Worm (Caenorhabditis elegans): ENCODE data around the gene C39B10.1.

C39B10.1 gene

ce11 chrX:10428109-10428508 lies 35.3 kb downstream of the C39B10.1 start:
- TF ChIP-seq egl-27 (tag; optimal IDR thresholded peaks at IDR 0.05): no peak
- TF ChIP-seq unc-55 (GFP tag; optimal IDR thresholded peaks at IDR 0.05): peak; percentile 9

ce11 chrX:10424744-10425143 lies 38.7 kb downstream of the C39B10.1 start:
- TF ChIP-seq ztf-4 (tag; optimal IDR thresholded peaks at IDR 0.05) (no peak), R02D3.7 (tag; optimal IDR thresholded peaks at IDR 0.05) (no peak), mbf-1 (tag; optimal IDR thresholded peaks at IDR 0.05) (no peak), ceh-82 (tag; optimal IDR thresholded peaks at IDR 0.05) (no peak), egl-27 (tag; optimal IDR thresholded peaks at IDR 0.05) (no peak), ama-1 (optimal IDR thresholded peaks at IDR 0.05) (no peak)

ce11 chrX:10422714-10423113 lies 40.7 kb downstream of the C39B10.1 start:
- TF ChIP-seq ceh-16 (tag; optimal IDR thresholded peaks at IDR 0.05) (no peak), nhr-11 (tag; optimal IDR thresholded peaks at IDR 0.05) (no peak), ZK546.5 (tag; optimal IDR thresholded peaks at IDR 0.05) (no peak), sma-3 (GFP tag; optimal IDR thresholded peaks at IDR 0.05) (no peak), Y55F3AM.14 (GFP tag; optimal IDR thresholded peaks at IDR 0.05) (no peak), ceh-82 (tag; optimal IDR thresholded peaks at IDR 0.05) (no peak), aly-2 (tag; optimal IDR thresholded peaks at IDR 0.05) (no peak), unc-55 (GFP tag; optimal IDR thresholded peaks at IDR 0.05) (no peak)

ce11 chrX:10419743-10420142 lies 43.7 kb downstream of the C39B10.1 start, which contains the start of gene cdk-11.2:
cdk-11.2 (minus strand) TSS chrX:10419765.
- TF ChIP-seq ztf-1 (GFP tag; conservative IDR thresholded peaks at IDR 0.05): no peak
- TF ChIP-seq ZK546.5 (tag; optimal IDR thresholded peaks at IDR 0.05): no peak
- TF ChIP-seq nhr-237 (tag; optimal IDR thresholded peaks at IDR 0.05): no peak
- no peak for TF ChIP-seq ama-1 (optimal IDR thresholded peaks at IDR 0.05)
- peak; percentile 44 for TF ChIP-seq nhr-21 (tag; optimal IDR thresholded peaks at IDR 0.05)
- no peak for TF ChIP-seq egl-27 (tag; optimal IDR thresholded peaks at IDR 0.05)
- peak; percentile 64 for TF ChIP-seq crh-2 (tag; optimal IDR thresholded peaks at IDR 0.05)
- TF ChIP-seq elt-1 (tag; optimal IDR thresholded peaks at IDR 0.05): no peak
- peak; percentile 8 for TF ChIP-seq blmp-1 (tag; optimal IDR thresholded peaks at IDR 0.05; ENCODE audit: insufficient read depth)
- TF ChIP-seq ztf-4 (tag; optimal IDR thresholded peaks at IDR 0.05): no peak
- TF ChIP-seq nhr-12 (tag; optimal IDR thresholded peaks at IDR 0.05): no peak
- TF ChIP-seq mdl-1 (tag; optimal IDR thresholded peaks at IDR 0.05): no peak
- TF ChIP-seq sma-3 (GFP tag; optimal IDR thresholded peaks at IDR 0.05): peak; percentile 60
- peak; percentile 49 for TF ChIP-seq sem-4 (tag; optimal IDR thresholded peaks at IDR 0.05)
- TF ChIP-seq lin-11 (tag; optimal IDR thresholded peaks at IDR 0.05): peak; percentile 44
- TF ChIP-seq ztf-11 (tag; optimal IDR thresholded peaks at IDR 0.05): no peak
- TF ChIP-seq nhr-25 (tag; optimal IDR thresholded peaks at IDR 0.05): no peak
- TF ChIP-seq nhr-11 (tag; optimal IDR thresholded peaks at IDR 0.05): no peak
- TF ChIP-seq C34F6.9 (tag; optimal IDR thresholded peaks at IDR 0.05): peak; percentile 82
- TF ChIP-seq aly-2 (tag; optimal IDR thresholded peaks at IDR 0.05): no peak
- no peak for TF ChIP-seq nhr-10 (tag; optimal IDR thresholded peaks at IDR 0.05)
- TF ChIP-seq unc-62 (GFP tag; optimal IDR thresholded peaks at IDR 0.05): no peak
- TF ChIP-seq lin-39 (tag; optimal IDR thresholded peaks at IDR 0.05): no peak
- TF ChIP-seq mbf-1 (tag; optimal IDR thresholded peaks at IDR 0.05): no peak
- TF ChIP-seq nhr-6 (tag; optimal IDR thresholded peaks at IDR 0.05): no peak
- peak; percentile 16 for TF ChIP-seq lin-13 (GFP tag; optimal IDR thresholded peaks at IDR 0.05)
- no peak for TF ChIP-seq elt-3 (tag; optimal IDR thresholded peaks at IDR 0.05)
- TF ChIP-seq unc-55 (GFP tag; optimal IDR thresholded peaks at IDR 0.05): peak; percentile 90
- no peak for TF ChIP-seq R02D3.7 (tag; optimal IDR thresholded peaks at IDR 0.05)
- TF ChIP-seq nhr-77 (tag; optimal IDR thresholded peaks at IDR 0.05): no peak
- peak; percentile 1 for TF ChIP-seq snpc-4 (tag; optimal IDR thresholded peaks at IDR 0.05)
- peak; percentile 34 to 67 for TF ChIP-seq lsy-2 (tag; optimal IDR thresholded peaks at IDR 0.05)
- TF ChIP-seq nhr-129 (tag; optimal IDR thresholded peaks at IDR 0.05): peak; percentile 86
- no peak for TF ChIP-seq dmd-4 (tag; optimal IDR thresholded peaks at IDR 0.05)
- TF ChIP-seq F13H6.1 (tag; optimal IDR thresholded peaks at IDR 0.05): peak; percentile 27
- TF ChIP-seq ceh-16 (tag; optimal IDR thresholded peaks at IDR 0.05): no peak
- no peak for TF ChIP-seq zag-1 (tag; optimal IDR thresholded peaks at IDR 0.05)
- TF ChIP-seq fos-1 (tag; optimal IDR thresholded peaks at IDR 0.05): peak; percentile 69
- no peak for TF ChIP-seq Y55F3AM.14 (GFP tag; optimal IDR thresholded peaks at IDR 0.05)
- TF ChIP-seq unc-39 (tag; optimal IDR thresholded peaks at IDR 0.05): no peak
- TF ChIP-seq gmeb-1 (tag; optimal IDR thresholded peaks at IDR 0.05): no peak
- TF ChIP-seq mab-5 (tag; optimal IDR thresholded peaks at IDR 0.05): no peak
- peak; percentile 67 for TF ChIP-seq sma-9 (GFP tag; optimal IDR thresholded peaks at IDR 0.05)
- TF ChIP-seq sma-9 (tag; optimal IDR thresholded peaks at IDR 0.05): no peak
- no peak for TF ChIP-seq alr-1 (tag; optimal IDR thresholded peaks at IDR 0.05)
- no peak for TF ChIP-seq skn-1 (tag; optimal IDR thresholded peaks at IDR 0.05)
- no peak for TF ChIP-seq nhr-23 (tag; optimal IDR thresholded peaks at IDR 0.05)
- peak; percentile 6 for TF ChIP-seq ceh-82 (tag; optimal IDR thresholded peaks at IDR 0.05)

All from whole organism, L2 larva.